Worm (Caenorhabditis elegans): ENCODE measurements around the gene F57C7.4.

Gene F57C7.4

ce11 chrX:10532180-10532833, 57.1 kb downstream of the F57C7.4 start:
- TF ChIP-seq dmd-4 (tag; optimal IDR thresholded peaks at IDR 0.05; ENCODE audit: borderline replicate concordance) = no peak
- no peak for TF ChIP-seq ttx-3 (tag; optimal IDR thresholded peaks at IDR 0.05)
- TF ChIP-seq zip-5 (tag; optimal IDR thresholded peaks at IDR 0.05) = no peak
- TF ChIP-seq elt-2 (tag; optimal IDR thresholded peaks at IDR 0.05) = peak; percentile 60
- TF ChIP-seq unc-55 (GFP tag; optimal IDR thresholded peaks at IDR 0.05) = no peak

All from whole organism, late embryonic.